Worm (Caenorhabditis elegans): ENCODE data around the gene ZK1236.9.

- TF ChIP-seq dao-5 (tag; optimal IDR thresholded peaks at IDR 0.05) (no peak), him-1 (tag; optimal IDR thresholded peaks at IDR 0.05) (no peak)
Measured at ce11 chrIII:8446534-8446933, 11.6 kb upstream of the ZK1236.9 start, which contains the start of gene hsp-110.
